Worm (Caenorhabditis elegans) whole organism, L2 larva: Measurements from ENCODE around the gene alh-6.

Experiments
- C34F6.9 ChIP-seq: fragments of 150-350 bp; optimal IDR thresholded peaks from 2 replicates; lab custom pipeline; 2014; ENCODE audit warnings: missing biosample characterization, missing genetic modification characterization
- F13H6.1 ChIP-seq: sonication (generic microtip); optimal IDR thresholded peaks from 2 replicates; lab custom pipeline; 2016; ENCODE audit warnings: missing genetic modification characterization, missing compliant biosample characterization
- ZK546.5 ChIP-seq: sonication (generic microtip); optimal IDR thresholded peaks from 2 replicates; lab custom pipeline; 2017; ENCODE audit warnings: missing biosample characterization, missing genetic modification characterization
- alr-1 ChIP-seq: fragments of 150-350 bp; optimal IDR thresholded peaks from 2 replicates; lab custom pipeline; 2014; ENCODE audit warnings: missing biosample characterization, missing genetic modification characterization
- crh-2 ChIP-seq: sonication (generic microtip); optimal IDR thresholded peaks from 2 replicates; lab custom pipeline; 2017; ENCODE audit warnings: missing biosample characterization, missing genetic modification characterization
- fos-1 ChIP-seq: fragments of 150-350 bp; optimal IDR thresholded peaks from 2 replicates; lab custom pipeline; 2014; ENCODE audit warnings: missing biosample characterization, missing genetic modification characterization
- lin-11 ChIP-seq: fragments of 150-350 bp; sonication (generic microtip); optimal IDR thresholded peaks from 2 replicates; lab custom pipeline; 2014; ENCODE audit warnings: missing biosample characterization, missing genetic modification characterization, inconsistent platforms, mixed read lengths
- mbf-1 ChIP-seq: sonication (generic microtip); optimal IDR thresholded peaks from 2 replicates; lab custom pipeline; 2017; ENCODE audit warnings: missing biosample characterization, missing genetic modification characterization
- mdl-1 ChIP-seq, 2 experiments: fragments of 150-350 bp in 1 of 2; sonication (generic microtip) in 1 of 2; optimal IDR thresholded peaks; 2 replicates each; lab custom pipeline; 2017; ENCODE audit warnings: missing biosample characterization in 2 of 2, missing genetic modification characterization in 2 of 2
- sem-4 ChIP-seq: fragments of 150-350 bp; optimal IDR thresholded peaks from 2 replicates; lab custom pipeline; 2014; ENCODE audit warnings: missing biosample characterization, missing genetic modification reagents, missing genetic modification characterization
- snpc-4 ChIP-seq: fragments of 150-350 bp; optimal IDR thresholded peaks from 2 replicates; lab custom pipeline; 2014; ENCODE audit warnings: missing biosample characterization, missing genetic modification characterization
- unc-62 ChIP-seq: fragments of 150-350 bp; optimal IDR thresholded peaks from 2 replicates; lab custom pipeline; 2014; ENCODE audit warnings: missing biosample characterization, missing genetic modification reagents, missing genetic modification characterization
- ztf-11 ChIP-seq: sonication (generic microtip); optimal IDR thresholded peaks from 2 replicates; lab custom pipeline; 2017; ENCODE audit warnings: missing biosample characterization, missing genetic modification characterization
- ztf-4 ChIP-seq: fragments of 150-350 bp; optimal IDR thresholded peaks from 2 replicates; lab custom pipeline; 2014; ENCODE audit warnings: missing biosample characterization, missing genetic modification characterization

Gene alh-6

ce11 chrII:1256742-1257141, 53.2 kb downstream of the alh-6 start:
- no peak for TF ChIP-seq ztf-4 (tag; lab: Kevin White, UChicago)
- TF ChIP-seq mdl-1 (tag; optimal IDR thresholded peaks at IDR 0.05; lab: Kevin White, UChicago), result no peak
- TF ChIP-seq F13H6.1, result no peak
- TF ChIP-seq lin-11, result no peak
- no peak for TF ChIP-seq mbf-1 (tag; lab: Kevin White, UChicago)
- TF ChIP-seq unc-62 (GFP tag; lab: Kevin White, UChicago), result no peak
- no peak for TF ChIP-seq snpc-4 (tag; lab: Kevin White, UChicago)
- no peak for TF ChIP-seq crh-2
- TF ChIP-seq ZK546.5 (tag; lab: Kevin White, UChicago), result no peak
- TF ChIP-seq C34F6.9 (tag; lab: Kevin White, UChicago), result no peak
- no peak for TF ChIP-seq fos-1 (tag; lab: Kevin White, UChicago)
- TF ChIP-seq ztf-11 (tag; lab: Kevin White, UChicago), result no peak
- TF ChIP-seq alr-1 (tag; lab: Kevin White, UChicago), result no peak
- no peak for TF ChIP-seq sem-4 (tag; lab: Kevin White, UChicago)
- TF ChIP-seq, all 48 proteins: peak for 0
